Worm (Caenorhabditis elegans): ENCODE data around the gene T19C4.1.

DNA sequence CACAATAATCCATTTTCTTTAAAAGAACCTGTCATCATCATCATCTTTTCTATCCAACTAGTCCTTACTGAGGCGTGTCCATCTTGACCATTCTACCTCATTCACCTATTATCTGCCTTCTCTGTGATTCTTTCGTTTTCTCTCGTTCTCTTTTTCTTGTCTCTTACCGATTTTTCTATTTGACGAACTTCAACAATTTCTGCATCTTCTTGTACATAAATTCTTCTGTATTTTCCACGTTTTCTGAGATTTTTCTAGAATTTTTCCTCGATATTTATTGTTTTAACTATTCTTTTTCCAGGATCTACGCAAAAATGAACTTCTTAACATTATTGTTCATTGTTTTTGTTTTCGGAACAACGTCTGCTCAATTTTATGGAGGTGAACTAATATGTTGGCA, 33.4 kb downstream of the T19C4.1 start, which contains the start of gene cnc-10:
- TF ChIP-seq pha-4 (GFP tag; IDR thresholded peaks at IDR 0.05) (no peak), pha-4 (tag; optimal IDR thresholded peaks at IDR 0.05) (no peak), nhr-237 (tag; optimal IDR thresholded peaks at IDR 0.05) (no peak), ztf-11 (tag; optimal IDR thresholded peaks at IDR 0.05) (no peak), nhr-42 (GFP tag; IDR thresholded peaks at IDR 0.05) (no peak), zag-1 (tag; optimal IDR thresholded peaks at IDR 0.05) (no peak), nhr-11 (tag; optimal IDR thresholded peaks at IDR 0.05) (no peak), unc-62 (GFP tag; optimal IDR thresholded peaks at IDR 0.05 in 1 of 2) (no peak), unc-62 (tag; optimal IDR thresholded peaks at IDR 0.05) (no peak)

Data from whole organism, L4 larva.